Worm (Caenorhabditis elegans) whole organism, young adult: ENCODE results near the gene Y6G8.5.
"Not testable (repeated sequence)": the region's sequence is repeated elsewhere in the genome, so short reads cannot be mapped to it uniquely, and the experiment has no call there.

Source experiments
- F37B4.10 ChIP-seq: fragments of 200-800 bp; sonication (Bioruptor generic); IDR thresholded peaks from 2 replicates; pipeline ENCODE4 v1.3.6; 2022; ENCODE audit warnings: missing genetic modification characterization, missing compliant biosample characterization
- F57C9.4 ChIP-seq: sonication (generic microtip); optimal IDR thresholded peaks from 2 replicates; lab custom pipeline; 2017; ENCODE audit warnings: mild to moderate bottlenecking, missing genetic modification characterization, missing compliant biosample characterization
- aptf-2 ChIP-seq: fragments of 200-800 bp; sonication (Bioruptor generic); conservative IDR thresholded peaks from 2 replicates; pipeline ENCODE4 v1.3.6; 2022; ENCODE audit warnings: missing genetic modification reagents, missing genetic modification characterization, missing compliant biosample characterization
- atf-7 ChIP-seq: sonication (generic microtip); optimal IDR thresholded peaks from 2 replicates; lab custom pipeline; 2017; ENCODE audit warnings: mild to moderate bottlenecking, missing genetic modification characterization, missing compliant biosample characterization
- attf-6 ChIP-seq: fragments of 200-800 bp; sonication (Bioruptor generic); IDR thresholded peaks from 2 replicates; pipeline ENCODE4 v1.3.6; 2022; ENCODE audit warnings: missing genetic modification reagents, missing genetic modification characterization, missing compliant biosample characterization
- cebp-2 ChIP-seq: fragments of 200-800 bp; sonication (Bioruptor generic); IDR thresholded peaks from 2 replicates; pipeline ENCODE4 v1.3.6; 2022; ENCODE audit warnings: missing genetic modification characterization, missing compliant biosample characterization
- ceh-40 ChIP-seq: fragments of 200-800 bp; sonication (Bioruptor generic); IDR thresholded peaks from 2 replicates; pipeline ENCODE4 v1.3.6; 2022; ENCODE audit warnings: missing genetic modification characterization, missing compliant biosample characterization
- ceh-91 ChIP-seq: fragments of 200-800 bp; sonication (Bioruptor generic); IDR thresholded peaks from 2 replicates; pipeline ENCODE4 v1.3.6; 2022; ENCODE audit warnings: missing genetic modification reagents, missing genetic modification characterization, missing compliant biosample characterization
- chd-7 ChIP-seq: sonication (generic microtip); optimal IDR thresholded peaks from 2 replicates; lab custom pipeline; 2016; ENCODE audit warnings: mild to moderate bottlenecking, missing genetic modification characterization, moderate library complexity, missing compliant biosample characterization
- egl-44 ChIP-seq: fragments of 200-800 bp; sonication (Bioruptor generic); IDR thresholded peaks from 2 replicates; pipeline ENCODE4 v1.3.6; 2022; ENCODE audit warnings: missing genetic modification reagents, missing genetic modification characterization, missing compliant biosample characterization
- hsf-1 ChIP-seq: fragments of 200-800 bp; sonication (Bioruptor generic); IDR thresholded peaks from 2 replicates; pipeline ENCODE4 v1.3.6; 2022; ENCODE audit warnings: missing genetic modification reagents, missing genetic modification characterization, missing compliant biosample characterization
- let-526 ChIP-seq: fragments of 200-800 bp; sonication (Bioruptor generic); IDR thresholded peaks from 2 replicates; pipeline ENCODE4 v1.3.6; 2022; ENCODE audit warnings: missing genetic modification reagents, missing genetic modification characterization, missing compliant biosample characterization
- madf-10 ChIP-seq: sonication (generic microtip); optimal IDR thresholded peaks from 2 replicates; lab custom pipeline; 2016; ENCODE audit warnings: mild to moderate bottlenecking, missing genetic modification characterization, missing compliant biosample characterization
- madf-6 ChIP-seq: fragments of 200-800 bp; sonication (Bioruptor generic); IDR thresholded peaks from 2 replicates; pipeline ENCODE4 v1.3.6; 2022; ENCODE audit warnings: missing genetic modification reagents, missing genetic modification characterization, missing compliant biosample characterization
- nhr-27 ChIP-seq: fragments of 200-800 bp; sonication (Bioruptor generic); optimal IDR thresholded peaks from 2 replicates; lab custom pipeline; 2018; ENCODE audit warnings: mild to moderate bottlenecking, missing genetic modification characterization, moderate library complexity, missing compliant biosample characterization
- nhr-80 ChIP-seq: sonication (generic microtip); optimal IDR thresholded peaks from 2 replicates; lab custom pipeline; 2016; ENCODE audit warnings: missing genetic modification characterization, missing compliant biosample characterization
- nhr-90 ChIP-seq: sonication (generic microtip); optimal IDR thresholded peaks from 2 replicates; lab custom pipeline; 2016; ENCODE audit warnings: missing genotype, mild to moderate bottlenecking, missing genetic modification characterization, missing compliant biosample characterization
- rcor-1 ChIP-seq: fragments of 200-800 bp; sonication (Bioruptor generic); IDR thresholded peaks from 2 replicates; pipeline ENCODE4 v1.3.6; 2022; ENCODE audit warnings: missing genetic modification reagents, missing genetic modification characterization, missing compliant biosample characterization
- repo-1 ChIP-seq: sonication (generic microtip); optimal IDR thresholded peaks from 2 replicates; lab custom pipeline; 2017; ENCODE audit warnings: mild to moderate bottlenecking, missing genetic modification characterization, missing compliant biosample characterization
- snpc-1.1 ChIP-seq: sonication (generic microtip); optimal IDR thresholded peaks from 2 replicates; lab custom pipeline; 2017; ENCODE audit warnings: missing genetic modification characterization, mild to moderate bottlenecking, missing compliant biosample characterization, antibody characterized with exemption, moderate library complexity, missing genotype, missing genetic modification reagents; ENCODE audit not compliant: insufficient read depth
- snpc-4 ChIP-seq, 5 experiments: fragments of 150-350 bp in 1 of 5; sonication (generic microtip) in 4 of 5; optimal IDR thresholded peaks; 2 replicates each; lab custom pipeline; 2014 to 2018; ENCODE audit warnings: missing genetic modification characterization in 5 of 5, missing biosample characterization in 3 of 5, antibody characterized with exemption in 2 of 5, mild to moderate bottlenecking in 2 of 5, missing compliant biosample characterization in 2 of 5, missing genotype in 2 of 5, moderate library complexity in 2 of 5, missing genetic modification reagents in 1 of 5

The Y6G8.5 gene

DNA sequence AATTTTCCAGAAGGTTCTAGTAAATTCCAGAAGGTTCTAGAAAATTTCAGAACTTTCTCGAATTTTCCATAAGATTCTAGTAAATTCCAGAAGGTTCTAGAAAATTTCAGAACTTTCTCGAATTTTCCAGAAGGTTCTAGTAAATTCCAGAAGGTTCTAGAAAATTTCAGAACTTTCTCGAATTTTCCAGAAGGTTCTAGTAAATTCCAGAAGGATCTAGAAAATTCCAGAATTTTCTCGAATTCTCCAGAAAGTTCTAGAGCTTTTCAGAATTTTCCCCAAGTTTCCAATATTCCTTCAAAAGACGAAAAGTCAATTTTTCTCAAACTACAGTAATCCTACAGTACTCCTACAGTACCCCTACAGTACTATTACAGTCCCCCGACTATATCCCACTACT lies 3.3 kb upstream of the Y6G8.5 start:
- peak; percentile 92 for TF ChIP-seq hsf-1 (GFP tag; lab: Robert Waterston, UW)
- TF ChIP-seq, all 124 proteins: peak for 1; not testable (repeated sequence) for 123

DNA sequence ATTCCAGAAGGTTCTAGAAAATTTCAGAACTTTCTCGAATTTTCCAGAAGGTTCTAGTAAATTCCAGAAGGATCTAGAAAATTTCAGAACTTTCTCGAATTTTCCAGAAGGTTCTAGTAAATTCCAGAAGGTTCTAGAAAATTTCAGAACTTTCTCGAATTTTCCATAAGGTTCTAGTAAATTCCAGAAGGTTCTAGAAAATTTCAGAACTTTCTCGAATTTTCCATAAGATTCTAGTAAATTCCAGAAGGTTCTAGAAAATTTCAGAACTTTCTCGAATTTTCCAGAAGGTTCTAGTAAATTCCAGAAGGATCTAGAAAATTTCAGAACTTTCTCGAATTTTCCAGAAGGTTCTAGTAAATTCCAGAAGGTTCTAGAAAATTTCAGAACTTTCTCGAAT lies 2.7 kb upstream of the Y6G8.5 start:
- peak; percentile 90 for TF ChIP-seq hsf-1 (GFP tag; lab: Robert Waterston, UW)

DNA sequence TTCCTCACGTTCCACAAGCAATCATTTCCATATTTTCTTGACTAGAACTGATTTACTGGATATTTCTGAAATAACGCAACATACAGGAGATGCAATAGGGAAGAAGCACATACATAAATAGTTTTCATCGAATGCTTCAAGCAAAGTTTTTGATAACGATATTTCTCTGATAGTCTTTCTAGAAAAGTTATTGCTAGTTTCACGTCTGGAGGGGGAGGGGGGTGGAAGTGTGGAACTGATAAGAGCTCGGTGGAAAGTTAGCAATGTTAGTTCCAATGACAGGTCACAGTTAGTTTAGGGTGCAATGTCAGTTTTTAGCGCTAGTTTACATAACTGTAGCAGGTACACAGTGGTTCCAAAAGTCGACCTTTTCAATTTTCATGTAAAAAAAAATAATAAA lies 1.3 kb upstream of the Y6G8.5 start, which contains the start of gene Y6G8.6:
Gene Y6G8.6, minus strand, starts transcription at position 98 of the 400 bp plus-strand sequence.
- TF ChIP-seq nhr-80 (tag; lab: Kevin White, UChicago) (peak; percentile 49), ceh-91 (GFP tag; lab: Robert Waterston, UW) (no peak)

DNA sequence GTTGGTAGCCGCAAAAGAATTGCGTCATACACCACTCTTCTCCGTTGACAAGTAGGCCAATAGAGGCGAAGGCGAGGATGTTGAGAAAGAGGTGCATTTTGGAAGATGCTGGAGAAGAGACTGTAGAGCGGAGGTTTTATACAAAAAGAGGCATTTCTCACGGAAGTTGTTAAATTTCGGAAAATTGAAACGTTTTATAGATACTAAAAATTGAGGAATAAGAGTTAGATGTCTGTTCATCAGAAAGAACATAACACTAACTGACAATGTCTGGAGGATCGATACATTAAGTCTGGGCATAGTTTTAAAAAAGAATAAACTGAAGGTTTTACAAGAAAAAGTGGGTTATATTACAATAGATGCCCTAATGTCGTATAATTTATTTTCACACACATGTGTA lies 1.3 kb downstream of the Y6G8.5 start, which contains the start of gene Y6G8.14:
Gene Y6G8.14, minus strand, starts transcription at position 101 of the 400 bp plus-strand sequence.
- no peak for TF ChIP-seq snpc-1.1
- no peak for TF ChIP-seq F37B4.10
- TF ChIP-seq atf-7 = no peak
- TF ChIP-seq rcor-1 = no peak
- TF ChIP-seq aptf-2 (GFP tag; lab: Robert Waterston, UW) = no peak
- TF ChIP-seq madf-10 (tag; lab: Kevin White, UChicago) = no peak
- no peak for TF ChIP-seq egl-44 (GFP tag; lab: Robert Waterston, UW)
- no peak for TF ChIP-seq chd-7 (tag; lab: Kevin White, UChicago)
- TF ChIP-seq let-526 (GFP tag; lab: Robert Waterston, UW) = no peak
- no peak for TF ChIP-seq nhr-90
- TF ChIP-seq F57C9.4 (tag; lab: Kevin White, UChicago) = no peak
- TF ChIP-seq ceh-40 = no peak

- not testable (repeated sequence) for TF ChIP-seq madf-6 (GFP tag; lab: Robert Waterston, UW); ceh-40; repo-1
Observed at ce11 chrV:17610503-17610902, 5.0 kb downstream of the Y6G8.5 start, which contains the start of gene Y6G8.15. TSS of gene Y6G8.15 (minus strand) at chrV:17610603.

- no peak for TF ChIP-seq atf-7
- TF ChIP-seq nhr-27 (tag; lab: Kevin White, UChicago) = no peak
Observed at ce11 chrV:17607797-17608196, 7.7 kb downstream of the Y6G8.5 start, which contains the start of gene srz-91. TSS of gene srz-91 (plus strand) at chrV:17608097.

DNA sequence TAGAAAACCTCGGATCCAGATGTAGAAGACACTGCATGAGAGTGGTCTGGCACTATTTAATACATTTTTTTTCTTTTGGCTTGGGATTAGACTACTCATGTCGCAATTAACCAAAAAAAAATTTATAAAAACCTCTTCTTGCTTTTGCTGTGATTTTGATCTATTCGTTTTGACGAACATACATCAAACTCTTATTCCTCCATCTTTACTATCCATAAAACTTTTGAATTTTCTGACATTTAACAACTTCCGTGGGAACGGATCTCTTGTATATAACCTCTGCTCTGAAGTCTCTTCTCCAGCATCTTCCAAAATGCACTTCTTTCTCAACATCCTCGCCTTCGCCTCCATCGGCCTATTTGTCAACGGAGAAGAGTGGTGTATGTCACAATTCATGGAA lies 9.5 kb downstream of the Y6G8.5 start, which contains the start of gene Y6G8.16:
Gene Y6G8.16, plus strand, starts transcription at position 301 of the 400 bp plus-strand sequence.
- TF ChIP-seq F37B4.10 = 0 out of 2 replicates have a peak, but pooled peaks have one; percentile 39

DNA sequence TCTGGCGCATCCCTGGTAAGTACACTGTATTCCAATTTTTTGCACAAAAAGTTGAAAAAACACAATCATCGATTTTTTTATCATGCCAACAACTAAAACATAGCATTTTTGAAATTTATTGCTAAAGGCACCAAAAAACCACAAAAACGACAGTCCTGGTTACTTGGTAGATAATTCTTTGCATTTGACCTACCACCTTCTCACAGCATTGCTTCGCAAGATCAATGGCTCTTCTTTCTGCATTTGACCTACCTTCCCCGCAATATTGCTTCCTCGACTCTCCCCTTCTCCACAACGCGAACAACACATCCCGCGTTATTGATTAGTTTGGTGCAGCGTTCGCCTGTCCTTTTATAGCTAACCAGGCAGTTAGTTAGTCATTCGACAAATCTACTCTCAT lies 14.0 kb downstream of the Y6G8.5 start, which contains the start of gene ztf-25:
Gene ztf-25, plus strand, starts transcription at position 301 of the 400 bp plus-strand sequence.
- 0 out of 2 replicates have a peak, but pooled peaks have one; percentile 25 for TF ChIP-seq madf-6 (GFP tag; lab: Robert Waterston, UW)
- TF ChIP-seq cebp-2 (GFP tag; lab: Robert Waterston, UW) = no peak

DNA sequence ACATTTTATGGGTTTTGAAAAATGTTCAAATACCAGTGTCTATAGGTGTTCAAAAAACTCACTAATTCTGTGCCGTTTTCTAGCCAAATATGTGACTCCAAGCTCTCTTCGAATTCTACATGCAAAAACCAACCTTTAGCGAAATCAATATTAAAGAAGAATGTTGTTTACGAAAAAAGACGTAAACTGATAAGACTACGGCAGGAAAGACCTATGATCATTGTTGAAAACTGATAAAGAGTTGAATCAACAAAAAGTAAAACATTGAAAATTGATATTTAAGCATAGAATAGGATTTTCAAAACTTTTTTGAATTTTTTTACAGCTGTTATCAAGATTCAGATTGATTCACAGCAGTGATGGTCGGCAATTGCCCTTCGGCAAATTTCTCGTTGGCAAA lies 16.7 kb downstream of the Y6G8.5 start, which contains the start of gene Y6G8.2:
Gene Y6G8.2, minus strand, starts transcription at position 147 of the 400 bp plus-strand sequence.
- TF ChIP-seq nhr-80 (tag; lab: Kevin White, UChicago) = peak; percentile 41
- no peak for TF ChIP-seq attf-6 (GFP tag; lab: Robert Waterston, UW)
- TF ChIP-seq snpc-4 (GFP tag; optimal IDR thresholded peaks at IDR 0.05; lab: Kevin White, UChicago) = no peak
- peak in 3 of 4 experiments; percentile 30 to 73 (median 47) for TF ChIP-seq snpc-4 (tag; optimal IDR thresholded peaks at IDR 0.05; lab: Kevin White, UChicago)
